Worm (Caenorhabditis elegans) whole organism, L3 larva: ENCODE measurements around the gene clec-121.
A peak's percentile ranks its signal among the peaks of the same experiment; 100 is the strongest.

Source experiments
- R02D3.7 ChIP-seq: fragments of 150-350 bp; optimal IDR thresholded peaks from 2 replicates; lab custom pipeline; 2014; ENCODE audit warnings: missing biosample characterization, missing genetic modification characterization
- aly-2 ChIP-seq: fragments of 150-350 bp; optimal IDR thresholded peaks from 2 replicates; lab custom pipeline; 2014; ENCODE audit warnings: missing biosample characterization, missing genetic modification characterization
- ama-1 ChIP-seq: fragments of 150-350 bp; optimal IDR thresholded peaks from 2 replicates; lab custom pipeline; 2018
- ceh-16 ChIP-seq: sonication (generic microtip); optimal IDR thresholded peaks from 2 replicates; lab custom pipeline; 2017; ENCODE audit warnings: missing biosample characterization, missing genetic modification characterization
- ceh-28 ChIP-seq: fragments of 150-350 bp; optimal IDR thresholded peaks from 2 replicates; lab custom pipeline; 2014; ENCODE audit warnings: missing biosample characterization, missing genetic modification reagents, missing genetic modification characterization
- ceh-82 ChIP-seq: fragments of 150-350 bp; optimal IDR thresholded peaks from 2 replicates; lab custom pipeline; 2014; ENCODE audit warnings: missing biosample characterization, missing genetic modification characterization
- daf-12 ChIP-seq: fragments of 150-350 bp; optimal IDR thresholded peaks from 2 replicates; lab custom pipeline; 2014; ENCODE audit warnings: missing biosample characterization, missing genetic modification reagents, missing genetic modification characterization
- egl-27 ChIP-seq: sonication (generic microtip); optimal IDR thresholded peaks from 4 replicates; lab custom pipeline; 2017; ENCODE audit warnings: missing biosample characterization, missing genetic modification reagents, missing genetic modification characterization
- egl-5 ChIP-seq: fragments of 150-350 bp; optimal IDR thresholded peaks from 2 replicates; lab custom pipeline; 2017; ENCODE audit warnings: missing biosample characterization, missing genetic modification reagents, missing genetic modification characterization, inconsistent platforms
- elt-1 ChIP-seq: fragments of 150-350 bp; optimal IDR thresholded peaks from 2 replicates; lab custom pipeline; 2014; ENCODE audit warnings: missing biosample characterization, missing genetic modification characterization
- elt-2 ChIP-seq: sonication (generic microtip); optimal IDR thresholded peaks from 2 replicates; lab custom pipeline; 2016; ENCODE audit warnings: missing genetic modification reagents, mild to moderate bottlenecking, missing genetic modification characterization, missing compliant biosample characterization
- elt-3 ChIP-seq, 3 experiments: fragments of 150-350 bp in 1 of 3; sonication (generic microtip) in 2 of 3; optimal IDR thresholded peaks; 2 replicates in 2 of 3; 4 replicates in 1 of 3; lab custom pipeline; 2014 to 2017; ENCODE audit warnings: missing biosample characterization in 3 of 3, missing genetic modification characterization in 3 of 3
- eor-1 ChIP-seq, 2 experiments: fragments of 150-350 bp; optimal IDR thresholded peaks; 2 replicates each; lab custom pipeline; 2014 to 2018; ENCODE audit warnings: missing biosample characterization in 2 of 2, missing genetic modification characterization in 2 of 2
- hmg-11 ChIP-seq: sonication (generic microtip); optimal IDR thresholded peaks from 2 replicates; lab custom pipeline; 2016; ENCODE audit warnings: missing genetic modification characterization, missing compliant biosample characterization
- lsy-12 ChIP-seq: sonication (generic microtip); optimal IDR thresholded peaks from 2 replicates; lab custom pipeline; 2016; ENCODE audit warnings: mild to moderate bottlenecking, missing genetic modification characterization, missing compliant biosample characterization
- mdl-1 ChIP-seq: fragments of 150-350 bp; optimal IDR thresholded peaks from 2 replicates; lab custom pipeline; 2014; ENCODE audit warnings: missing biosample characterization, missing genetic modification characterization
- mml-1 ChIP-seq: fragments of 150-350 bp; sonication (generic microtip); optimal IDR thresholded peaks from 3 replicates; lab custom pipeline; 2014; ENCODE audit warnings: missing biosample characterization, missing genetic modification characterization
- nhr-12 ChIP-seq: fragments of 150-350 bp; optimal IDR thresholded peaks from 2 replicates; lab custom pipeline; 2014; ENCODE audit warnings: missing biosample characterization, missing genetic modification characterization
- nhr-23 ChIP-seq: fragments of 150-350 bp; optimal IDR thresholded peaks from 2 replicates; lab custom pipeline; 2014; ENCODE audit warnings: missing biosample characterization, missing genetic modification reagents, missing genetic modification characterization
- nhr-237 ChIP-seq: fragments of 150-350 bp; optimal IDR thresholded peaks from 2 replicates; lab custom pipeline; 2014; ENCODE audit warnings: missing biosample characterization, missing genetic modification characterization
- nhr-25 ChIP-seq: sonication (generic microtip); optimal IDR thresholded peaks from 2 replicates; lab custom pipeline; 2017; ENCODE audit warnings: missing biosample characterization, missing genetic modification characterization
- nhr-28 ChIP-seq: fragments of 150-350 bp; optimal IDR thresholded peaks from 2 replicates; lab custom pipeline; 2014; ENCODE audit warnings: missing biosample characterization, missing genetic modification characterization
- nhr-77 ChIP-seq: fragments of 150-350 bp; optimal IDR thresholded peaks from 2 replicates; lab custom pipeline; 2014; ENCODE audit warnings: missing biosample characterization, missing genetic modification characterization
- pha-4 ChIP-seq: fragments of 150-350 bp; optimal IDR thresholded peaks from 2 replicates; lab custom pipeline; 2014; ENCODE audit warnings: missing biosample characterization, missing genetic modification reagents, missing genetic modification characterization
- pqm-1 ChIP-seq: fragments of 150-350 bp; optimal IDR thresholded peaks from 2 replicates; lab custom pipeline; 2017; ENCODE audit warnings: missing biosample characterization, missing genetic modification characterization, inconsistent platforms
- sea-2 ChIP-seq: fragments of 150-350 bp; sonication (generic microtip); optimal IDR thresholded peaks from 4 replicates; lab custom pipeline; 2014; ENCODE audit warnings: missing biosample characterization, missing genetic modification reagents, missing genetic modification characterization
- skn-1 ChIP-seq: fragments of 150-350 bp; optimal IDR thresholded peaks from 2 replicates; lab custom pipeline; 2014; ENCODE audit warnings: missing biosample characterization, missing genetic modification characterization
- snpc-4 ChIP-seq: fragments of 150-350 bp; optimal IDR thresholded peaks from 2 replicates; lab custom pipeline; 2014; ENCODE audit warnings: missing biosample characterization, missing genetic modification characterization
- tbx-2 ChIP-seq: sonication (generic microtip); optimal IDR thresholded peaks from 2 replicates; lab custom pipeline; 2016; ENCODE audit warnings: mild to moderate bottlenecking, missing genetic modification characterization, missing compliant biosample characterization
- unc-39 ChIP-seq: sonication (generic microtip); optimal IDR thresholded peaks from 4 replicates; lab custom pipeline; 2017; ENCODE audit warnings: missing biosample characterization, missing genetic modification characterization
- unc-62 ChIP-seq: fragments of 150-350 bp; sonication (generic microtip); optimal IDR thresholded peaks from 4 replicates; lab custom pipeline; 2014; ENCODE audit warnings: missing biosample characterization, missing genetic modification reagents, missing genetic modification characterization
- ztf-11 ChIP-seq: fragments of 150-350 bp; optimal IDR thresholded peaks from 2 replicates; lab custom pipeline; 2014; ENCODE audit warnings: missing biosample characterization, missing genetic modification characterization
- ztf-4 ChIP-seq: fragments of 150-350 bp; optimal IDR thresholded peaks from 2 replicates; lab custom pipeline; 2014; ENCODE audit warnings: missing biosample characterization, missing genetic modification characterization

Gene clec-121

ce11 chrII:3076915-3077314 lies 25.2 kb upstream of the clec-121 start, which contains the start of gene Y25C1A.8 (continued):
- TF ChIP-seq R02D3.7 (tag; lab: Kevin White, UChicago), result peak; percentile 83
- TF ChIP-seq, all 47 proteins: peak for 29

ce11 chrII:3078496-3078895 lies 23.6 kb upstream of the clec-121 start, which contains the start of gene copb-1:
copb-1 (plus strand) TSS chrII:3078796.
- TF ChIP-seq ama-1 (lab: Kevin White, UChicago) (no peak), hmg-11 (no peak), egl-5 (tag; lab: Kevin White, UChicago) (no peak), elt-1 (tag; lab: Kevin White, UChicago) (no peak), nhr-77 (tag; lab: Kevin White, UChicago) (no peak), lsy-12 (no peak), skn-1 (tag; lab: Kevin White, UChicago) (no peak), eor-1 (tag; optimal IDR thresholded peaks at IDR 0.05; lab: Kevin White, UChicago) (no peak), nhr-237 (no peak), ztf-4 (tag; lab: Kevin White, UChicago) (no peak), ceh-28 (tag; lab: Kevin White, UChicago) (no peak), pha-4 (tag; lab: Kevin White, UChicago) (no peak), nhr-23 (tag; lab: Kevin White, UChicago) (no peak), ceh-16 (no peak), egl-27 (no peak), sea-2 (no peak), unc-39 (no peak), ztf-11 (tag; lab: Kevin White, UChicago) (no peak), snpc-4 (tag; lab: Kevin White, UChicago) (no peak), ceh-82 (tag; lab: Kevin White, UChicago) (no peak)

- TF ChIP-seq daf-12 (tag; lab: Kevin White, UChicago) (no peak), nhr-25 (no peak), ceh-16 (no peak), lsy-12 (no peak), egl-5 (tag; lab: Kevin White, UChicago) (no peak), ztf-11 (tag; lab: Kevin White, UChicago) (no peak)
- TF ChIP-seq, all 47 proteins: peak for 0
These were observed 15.0 kb upstream of the clec-121 start for ce11 chrII:3087134-3087533.

ce11 chrII:3091268-3091667 lies 10.8 kb upstream of the clec-121 start, which contains the start of gene srg-21:
srg-21 (minus strand) TSS chrII:3091368.
- TF ChIP-seq tbx-2 (tag; lab: Kevin White, UChicago) (no peak), skn-1 (tag; lab: Kevin White, UChicago) (no peak), nhr-23 (tag; lab: Kevin White, UChicago) (no peak)

ce11 chrII:3093352-3093751 lies 8.8 kb upstream of the clec-121 start, which contains the start of gene srg-22:
srg-22 (minus strand) TSS chrII:3093452.
- TF ChIP-seq nhr-28 (no peak), egl-27 (no peak), unc-39 (no peak), mml-1 (no peak), eor-1 (tag; optimal IDR thresholded peaks at IDR 0.05; lab: Kevin White, UChicago) (no peak), elt-2 (tag; lab: Kevin White, UChicago) (no peak), daf-12 (tag; lab: Kevin White, UChicago) (no peak), skn-1 (tag; lab: Kevin White, UChicago) (no peak), unc-62 (GFP tag; lab: Kevin White, UChicago) (no peak), aly-2 (tag; lab: Kevin White, UChicago) (no peak), mdl-1 (tag; lab: Kevin White, UChicago) (no peak), R02D3.7 (tag; lab: Kevin White, UChicago) (no peak), pha-4 (tag; lab: Kevin White, UChicago) (no peak), elt-3 (tag; optimal IDR thresholded peaks at IDR 0.05; lab: Kevin White, UChicago) (no peak), pqm-1 (tag; lab: Kevin White, UChicago) (no peak), hmg-11 (no peak), elt-1 (tag; lab: Kevin White, UChicago) (no peak)

- TF ChIP-seq nhr-237 (no peak), nhr-12 (tag; lab: Kevin White, UChicago) (no peak)
- TF ChIP-seq, all 47 proteins: peak for 0
These were observed 6.1 kb upstream of the clec-121 start, which contains the start of gene srg-23 for ce11 chrII:3096060-3096459. srg-23 (minus strand) TSS chrII:3096160.
